Worm (Caenorhabditis elegans) whole organism, L4/young adult: Measurements from ENCODE around the gene spat-2.
A peak's percentile ranks its signal among the peaks of the same experiment; 100 is the strongest.
"Not testable (repeated sequence)": the region's sequence is repeated elsewhere in the genome, so short reads cannot be mapped to it uniquely, and the experiment has no call there.

Source experiments
- W03F9.2 ChIP-seq: fragments of 150-350 bp; optimal IDR thresholded peaks from 2 replicates; lab custom pipeline; 2014; ENCODE audit warnings: missing biosample characterization, missing genetic modification characterization
- dao-5 ChIP-seq: sonication (generic microtip); optimal IDR thresholded peaks from 2 replicates; lab custom pipeline; 2016; ENCODE audit warnings: missing genotype, missing genetic modification characterization, moderate library complexity, missing compliant biosample characterization
- him-1 ChIP-seq: sonication (generic microtip); optimal IDR thresholded peaks from 2 replicates; lab custom pipeline; 2016; ENCODE audit warnings: missing genotype, missing genetic modification reagents, missing genetic modification characterization, missing compliant biosample characterization

The spat-2 gene

DNA sequence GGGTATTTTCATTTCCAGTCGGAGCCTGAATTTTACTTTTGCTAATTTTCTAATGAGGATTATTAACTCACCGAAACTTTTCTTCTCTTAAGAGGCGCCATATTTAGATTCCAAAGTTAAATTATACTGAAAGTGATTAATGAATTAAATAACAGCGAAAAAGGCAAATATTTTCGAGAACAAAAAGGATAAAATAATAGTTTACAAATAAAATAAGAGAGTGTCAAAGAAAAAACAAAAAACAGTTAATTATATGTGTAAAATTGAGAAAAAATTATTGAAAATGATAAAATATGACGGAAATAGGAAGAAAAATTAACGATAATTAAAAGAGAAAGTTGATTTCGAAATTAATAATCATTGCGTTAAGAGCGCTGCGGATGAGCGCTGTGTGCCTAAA lies 7.4 kb upstream of the spat-2 start, which contains the start of gene Y48A6B.8:
Gene Y48A6B.8 (minus strand): TSS at position 101 of the 400 bp plus-strand sequence.
- TF ChIP-seq W03F9.2 (tag; lab: Kevin White, UChicago); him-1; dao-5 (tag; lab: Kevin White, UChicago): not testable (repeated sequence)

DNA sequence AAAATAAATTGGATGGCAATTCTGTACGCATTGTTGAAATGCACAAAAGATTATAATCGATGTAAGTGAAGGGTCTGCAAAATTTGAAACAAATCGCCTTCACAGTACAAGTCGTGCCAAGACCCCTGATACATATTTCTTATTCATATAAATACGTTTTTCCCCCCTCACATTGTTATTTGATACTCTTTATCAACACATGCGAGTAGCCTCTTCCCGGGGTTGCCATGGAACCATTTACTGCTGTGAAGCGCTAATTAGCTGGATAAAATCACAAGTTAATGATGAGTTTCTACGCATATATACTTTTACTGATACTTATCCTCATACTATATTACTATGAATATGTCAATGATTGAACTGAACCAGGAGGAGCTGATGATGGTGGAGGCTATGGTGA lies 5.4 kb upstream of the spat-2 start, which contains the start of gene Y48A6B.14:
Gene Y48A6B.14 (plus strand): TSS at position 301 of the 400 bp plus-strand sequence.
- TF ChIP-seq dao-5 (tag; lab: Kevin White, UChicago): no peak
- TF ChIP-seq W03F9.2 (tag; lab: Kevin White, UChicago): no peak
- TF ChIP-seq him-1: no peak

DNA sequence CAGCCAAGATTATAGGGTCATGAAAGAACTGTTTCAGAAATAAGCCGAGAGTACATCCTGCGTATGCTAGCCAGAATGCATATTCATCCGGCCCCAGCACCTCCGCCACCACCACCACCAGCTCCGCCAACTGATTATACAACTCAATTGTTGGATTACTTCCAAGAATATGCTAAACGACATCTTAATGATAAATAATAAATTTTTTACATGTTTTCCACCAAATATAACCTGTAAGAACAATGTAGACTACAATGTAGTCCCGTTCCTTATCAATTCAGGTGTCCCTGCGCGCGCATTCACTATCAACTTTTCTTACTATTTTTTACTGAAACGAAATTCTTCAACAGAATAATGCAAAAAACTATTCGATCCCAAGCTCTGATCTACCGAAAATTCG lies 3.9 kb upstream of the spat-2 start, which contains the start of gene Y48A6B.9:
Gene Y48A6B.9 (plus strand): TSS at position 301 of the 400 bp plus-strand sequence.
- TF ChIP-seq dao-5 (tag; lab: Kevin White, UChicago) (no peak), him-1 (no peak), W03F9.2 (tag; lab: Kevin White, UChicago) (no peak)

DNA sequence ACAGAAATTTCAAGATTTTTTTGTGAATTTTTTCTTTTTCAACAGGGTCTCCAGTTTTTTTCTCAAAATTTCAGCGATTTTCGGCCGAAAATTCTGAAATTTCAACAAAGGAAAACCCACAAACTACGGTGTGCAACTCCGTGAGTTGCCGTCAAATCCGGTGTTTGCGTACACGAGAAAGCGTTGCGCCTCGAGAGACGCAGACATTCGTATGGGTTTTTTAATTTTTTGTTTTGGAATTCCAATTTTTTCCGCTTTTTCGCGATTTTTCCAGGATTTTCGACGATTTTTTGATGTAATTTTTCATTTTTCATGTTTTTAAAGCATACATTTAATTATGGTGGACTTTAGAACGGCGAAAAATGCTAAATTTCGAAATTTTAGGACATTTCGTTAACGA lies 608 bp upstream of the spat-2 start:
- peak; percentile 81 for TF ChIP-seq W03F9.2 (tag; lab: Kevin White, UChicago)
- TF ChIP-seq dao-5 (tag; lab: Kevin White, UChicago): no peak
- TF ChIP-seq him-1: peak; percentile 9

DNA sequence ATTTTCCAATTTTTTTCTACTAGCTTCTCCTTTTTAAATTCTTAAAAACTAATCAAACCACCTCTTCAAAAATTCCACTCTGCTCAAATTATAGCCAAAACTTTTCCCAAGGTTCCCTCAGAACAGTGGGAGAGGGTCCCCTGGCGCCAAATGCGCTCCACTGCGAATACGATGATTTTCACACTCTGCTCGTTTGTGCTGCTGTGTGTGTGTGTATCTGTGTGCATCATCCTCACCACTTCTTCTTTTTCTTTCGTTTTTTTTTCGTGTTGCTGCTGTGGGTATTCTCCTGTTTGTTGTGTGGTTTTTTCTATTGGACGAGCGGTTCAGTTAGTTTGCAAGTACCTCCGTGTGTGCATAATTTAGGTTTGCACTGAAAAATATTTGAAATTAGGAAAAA lies 2.5 kb downstream of the spat-2 start:
- no peak for TF ChIP-seq W03F9.2 (tag; lab: Kevin White, UChicago)
- no peak for TF ChIP-seq him-1
- TF ChIP-seq dao-5 (tag; lab: Kevin White, UChicago): no peak

DNA sequence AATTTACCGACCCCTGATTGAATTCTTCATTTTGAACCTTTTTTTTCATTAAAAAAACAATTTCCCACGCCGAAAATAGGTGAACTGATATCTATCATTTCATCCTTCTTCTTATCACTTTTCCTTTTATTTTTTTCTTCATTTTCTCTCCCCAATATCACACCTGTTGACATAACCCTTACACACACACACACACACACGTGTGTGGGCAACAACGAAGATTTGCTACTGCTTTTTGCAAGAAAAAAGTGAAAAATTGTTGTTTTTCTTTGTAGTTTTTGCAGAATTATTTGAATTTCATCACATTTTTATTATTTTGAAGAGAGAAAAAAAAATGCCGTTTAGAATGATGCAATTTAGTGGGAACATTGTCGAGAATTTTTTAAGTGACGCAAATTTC lies 3.9 kb downstream of the spat-2 start:
- TF ChIP-seq dao-5 (tag; lab: Kevin White, UChicago) (no peak), W03F9.2 (tag; lab: Kevin White, UChicago) (no peak), him-1 (no peak)

DNA sequence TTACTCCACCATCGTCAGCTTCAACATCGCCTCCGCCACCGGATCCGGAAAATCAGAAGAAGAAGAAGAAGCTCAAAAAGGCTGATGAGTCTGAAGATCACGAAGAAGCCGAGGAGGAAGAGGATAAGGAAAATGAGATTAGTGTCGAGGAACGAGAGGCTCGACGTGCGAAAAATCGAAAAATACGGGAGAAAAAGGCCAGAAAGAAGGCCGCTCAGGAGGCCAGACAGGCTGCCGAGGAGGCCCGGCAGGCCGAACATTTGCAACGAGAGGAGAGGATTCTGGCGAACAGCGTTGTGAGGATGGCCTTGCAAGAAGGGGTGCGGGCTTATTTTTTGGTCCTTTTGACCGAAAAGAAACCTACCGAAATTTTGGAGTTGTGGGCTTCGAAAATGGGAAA lies 8.5 kb downstream of the spat-2 start:
- TF ChIP-seq dao-5 (tag; lab: Kevin White, UChicago): no peak
- TF ChIP-seq him-1: no peak
- no peak for TF ChIP-seq W03F9.2 (tag; lab: Kevin White, UChicago)

DNA sequence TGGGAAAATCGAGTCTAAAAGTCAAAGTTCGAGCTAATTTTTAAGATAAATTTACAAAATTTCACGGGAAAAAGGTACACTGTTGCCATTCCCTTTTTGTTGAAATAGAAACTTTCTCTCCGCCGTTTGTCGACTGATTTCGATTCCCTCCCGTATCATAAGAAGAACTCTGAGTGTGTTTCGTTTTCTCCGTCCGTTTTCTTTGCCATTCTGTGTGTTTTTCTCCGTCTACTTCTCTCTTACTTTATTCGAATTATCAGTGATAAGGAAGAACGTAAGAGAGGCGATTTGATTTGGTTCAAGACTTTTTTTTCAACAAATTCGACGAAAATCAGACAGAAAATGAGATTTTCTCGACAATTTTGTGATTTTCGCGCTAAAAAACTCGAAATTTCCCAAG lies 9.8 kb downstream of the spat-2 start:
- TF ChIP-seq him-1: no peak
- TF ChIP-seq W03F9.2 (tag; lab: Kevin White, UChicago): no peak
- no peak for TF ChIP-seq dao-5 (tag; lab: Kevin White, UChicago)

DNA sequence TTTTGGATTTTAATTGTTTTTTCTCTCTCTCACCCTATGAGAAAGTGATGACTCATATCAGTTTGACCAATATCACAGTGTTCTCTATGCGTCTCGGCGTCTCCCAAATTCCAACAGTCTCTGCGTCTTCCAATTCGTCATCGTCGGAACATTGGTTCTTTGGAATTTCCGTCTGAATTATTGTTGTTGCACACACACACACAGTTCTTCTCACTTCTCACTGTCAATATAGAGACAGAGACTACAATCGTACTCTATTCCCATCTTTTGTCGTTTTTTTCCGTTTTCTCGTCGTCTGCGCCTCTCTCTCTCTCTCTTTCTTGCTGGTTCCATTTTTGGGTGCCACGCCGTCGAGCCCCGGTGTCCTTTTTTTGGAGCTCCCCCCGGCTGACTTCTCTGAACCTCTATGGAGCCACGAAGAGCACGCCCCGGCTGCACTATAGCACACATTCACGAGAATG lies 13.9 kb downstream of the spat-2 start:
- TF ChIP-seq him-1 (no peak), dao-5 (tag; lab: Kevin White, UChicago) (no peak), W03F9.2 (tag; lab: Kevin White, UChicago) (no peak)

DNA sequence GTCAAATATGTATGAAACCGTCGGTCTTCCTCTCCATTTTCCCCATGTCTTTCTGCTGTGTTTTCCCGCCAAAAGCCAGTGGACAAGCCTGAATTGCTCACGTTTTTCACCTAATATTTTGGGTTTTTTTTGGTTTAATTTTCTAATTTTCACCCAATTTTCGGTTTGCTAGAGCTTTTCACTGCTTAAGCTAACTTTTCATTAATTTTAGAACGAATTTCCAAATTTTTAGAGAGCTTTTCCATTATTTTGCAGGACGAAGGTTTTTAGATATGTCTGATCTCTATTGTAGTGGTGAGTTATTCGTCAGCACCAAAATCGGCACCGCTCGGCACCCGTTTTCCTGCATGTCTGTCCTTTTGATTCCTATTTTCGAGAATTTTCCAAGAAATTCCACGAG lies 16.9 kb downstream of the spat-2 start:
- TF ChIP-seq him-1 (no peak), W03F9.2 (tag; lab: Kevin White, UChicago) (no peak), dao-5 (tag; lab: Kevin White, UChicago) (no peak)

DNA sequence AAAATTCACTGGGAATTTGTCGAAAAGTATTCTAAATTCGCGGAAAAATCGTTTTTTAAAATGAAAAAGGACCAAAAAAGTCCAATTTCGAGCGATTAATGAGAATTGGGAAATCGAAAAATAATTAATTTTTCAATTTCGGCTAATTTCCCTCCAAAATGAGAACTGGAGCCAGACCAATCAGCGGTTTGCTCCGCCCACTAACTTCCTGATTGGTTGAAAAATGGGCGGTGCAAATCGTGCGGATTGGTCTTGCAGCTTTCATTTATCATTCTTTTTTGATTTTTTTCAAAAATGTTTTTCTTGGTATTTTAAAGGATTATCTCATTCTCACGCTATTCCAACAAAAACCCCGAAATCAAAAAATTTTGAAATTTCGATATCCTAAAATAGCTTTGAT lies 17.3 kb downstream of the spat-2 start:
- TF ChIP-seq W03F9.2 (tag; lab: Kevin White, UChicago) (no peak), him-1 (no peak), dao-5 (tag; lab: Kevin White, UChicago) (no peak)

DNA sequence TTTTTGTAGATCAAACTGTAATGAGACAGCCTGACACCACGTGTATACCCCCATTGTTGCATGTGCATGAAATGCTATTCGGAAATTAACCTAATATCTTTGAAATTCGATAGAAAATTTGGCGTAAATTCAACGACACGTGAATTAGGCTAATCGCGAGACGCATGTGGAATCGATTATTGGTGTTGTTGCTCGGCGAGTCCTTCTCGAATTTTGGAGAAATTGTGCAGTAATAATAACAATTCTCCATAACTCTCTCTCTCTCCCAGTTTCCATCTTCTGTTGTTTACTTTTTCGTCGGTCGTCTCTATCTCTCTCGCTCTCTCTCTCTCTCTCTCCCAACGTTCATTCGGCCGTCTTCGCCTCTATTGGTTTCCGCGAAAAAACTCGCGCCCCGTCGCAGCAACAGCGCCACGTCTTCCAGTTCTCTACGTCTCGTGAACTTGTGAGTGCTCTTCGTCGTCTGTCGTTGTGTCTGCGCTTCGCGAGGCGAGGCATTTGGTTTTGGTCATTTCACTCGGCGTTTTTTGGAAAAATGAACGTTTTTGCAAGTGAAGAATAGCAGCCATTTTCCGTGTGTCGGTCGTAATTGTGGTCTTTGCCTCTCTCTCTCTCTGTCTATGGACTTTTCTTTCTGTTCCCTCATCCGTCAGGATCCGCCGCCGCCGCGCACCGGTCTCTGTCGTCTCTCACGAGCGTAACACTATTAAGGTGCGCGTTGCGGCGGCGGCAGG lies 18.0 kb downstream of the spat-2 start:
- TF ChIP-seq dao-5 (tag; lab: Kevin White, UChicago): no peak

DNA sequence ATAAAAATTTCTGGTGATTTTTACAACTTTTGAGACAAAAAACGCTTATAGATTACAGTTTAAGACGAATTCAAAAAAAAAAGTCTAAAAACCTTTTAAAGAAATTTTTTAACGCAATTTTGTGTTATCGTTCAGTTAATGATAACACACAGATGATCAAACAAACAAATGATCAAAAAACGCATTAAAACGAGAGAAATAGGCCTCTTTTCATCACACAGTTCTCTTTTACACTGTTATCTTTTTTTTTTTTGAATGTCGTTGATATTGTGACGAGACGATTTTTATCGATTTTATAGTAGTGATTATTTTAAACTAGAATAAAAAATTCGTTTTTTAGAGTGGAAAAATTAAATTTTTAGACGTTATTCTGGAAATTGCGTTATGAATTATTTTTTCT lies 23.0 kb downstream of the spat-2 start:
- TF ChIP-seq dao-5 (tag; lab: Kevin White, UChicago): no peak
- no peak for TF ChIP-seq him-1
- TF ChIP-seq W03F9.2 (tag; lab: Kevin White, UChicago): peak; percentile 36

DNA sequence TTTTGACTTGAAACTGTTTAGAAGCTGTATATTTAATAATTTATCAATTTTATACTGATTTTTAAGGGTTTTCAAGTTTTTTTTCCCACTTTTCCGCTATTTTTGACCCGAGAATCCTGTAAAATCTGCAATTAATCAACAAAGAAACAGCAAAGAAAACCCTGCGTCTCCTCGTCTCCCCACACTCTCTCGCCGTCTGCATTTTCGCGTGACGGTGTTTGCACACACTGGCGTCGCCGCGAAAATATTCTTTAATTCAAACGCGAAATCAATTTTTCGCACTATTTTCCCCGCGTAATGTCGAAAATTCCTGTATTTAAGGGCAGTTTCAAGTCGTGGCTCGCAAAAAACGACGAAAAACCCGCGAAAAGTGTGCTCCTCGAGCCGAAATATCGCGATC lies 26.5 kb downstream of the spat-2 start, which contains the start of gene rsa-2:
Gene rsa-2 (plus strand): TSS at position 221 of the 400 bp plus-strand sequence.
- TF ChIP-seq dao-5 (tag; lab: Kevin White, UChicago) (no peak), him-1 (no peak), W03F9.2 (tag; lab: Kevin White, UChicago) (peak; percentile 4)

DNA sequence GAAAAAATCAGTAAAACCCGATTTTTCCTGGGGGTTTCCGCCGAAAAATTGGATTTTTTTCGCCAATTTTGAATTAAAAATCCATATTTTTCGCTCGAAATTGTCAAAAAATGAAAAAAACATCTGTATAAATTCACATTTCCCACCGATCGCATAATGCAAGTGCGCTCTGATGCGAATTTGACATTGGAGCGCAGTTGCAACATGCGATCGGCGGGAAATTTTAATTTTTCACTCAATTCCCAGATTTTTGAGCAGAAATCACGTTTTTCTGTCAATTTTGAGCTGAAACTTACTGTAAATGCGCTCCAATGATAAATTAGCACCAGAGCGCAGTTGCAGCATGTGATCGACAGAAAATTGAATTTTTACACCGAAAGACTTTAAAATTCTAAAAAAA lies 27.8 kb downstream of the spat-2 start:
- TF ChIP-seq W03F9.2 (tag; lab: Kevin White, UChicago) (no peak), him-1 (no peak), dao-5 (tag; lab: Kevin White, UChicago) (no peak)
